Fruit fly (Drosophila melanogaster) whole organism, embryonic: Measurements from ENCODE around the gene CG34282.

ENCODE experiments used
- Aef1 ChIP-seq: fragments of 200-800 bp; sonication (Bioruptor generic); IDR thresholded peaks from 3 replicates; pipeline ENCODE4 v1.3.6; 2022; ENCODE audit warnings: missing biosample characterization, missing genetic modification characterization
- CG10209 ChIP-seq: fragments of 200-800 bp; sonication (Bioruptor generic); optimal IDR thresholded peaks from 3 replicates; lab custom pipeline; 2017; ENCODE audit warnings: missing biosample characterization, mild to moderate bottlenecking, missing genetic modification characterization, missing genetic modification reagents
- CG1024 ChIP-seq: fragments of 200-800 bp; sonication (Bioruptor generic); IDR thresholded peaks from 2 replicates; pipeline ENCODE4 v1.3.6; 2022; ENCODE audit warnings: missing biosample characterization, missing genetic modification characterization
- CG10979 ChIP-seq: fragments of 200-800 bp; sonication (Bioruptor generic); optimal IDR thresholded peaks from 2 replicates; lab custom pipeline; 2018; ENCODE audit warnings: missing biosample characterization, mild to moderate bottlenecking, missing genetic modification characterization, moderate library complexity
- CG11247 ChIP-seq: fragments of 200-800 bp; sonication (Bioruptor generic); IDR thresholded peaks from 2 replicates; pipeline ENCODE4 v1.3.6; 2022; ENCODE audit warnings: missing biosample characterization, missing genetic modification characterization
- CG12155 ChIP-seq: fragments of 200-800 bp; sonication (Bioruptor generic); optimal IDR thresholded peaks from 3 replicates; lab custom pipeline; 2016; ENCODE audit warnings: missing biosample characterization, missing genetic modification characterization
- CG1233 ChIP-seq: fragments of 200-800 bp; sonication (Bioruptor generic); optimal IDR thresholded peaks from 4 replicates; lab custom pipeline; 2018; ENCODE audit warnings: missing biosample characterization, mild to moderate bottlenecking, missing genetic modification characterization
- CG12659 ChIP-seq: fragments of 200-800 bp; sonication (Bioruptor generic); optimal IDR thresholded peaks from 3 replicates; lab custom pipeline; 2017; ENCODE audit warnings: mild to moderate bottlenecking, missing biosample characterization, missing genetic modification reagents, missing genetic modification characterization
- CG14710 ChIP-seq: fragments of 200-800 bp; sonication (Bioruptor generic); optimal IDR thresholded peaks from 3 replicates; lab custom pipeline; 2019; ENCODE audit warnings: missing biosample characterization, mild to moderate bottlenecking, missing genetic modification characterization, moderate library complexity
- CG15073 ChIP-seq: fragments of 200-800 bp; sonication (Bioruptor generic); optimal IDR thresholded peaks from 2 replicates; lab custom pipeline; 2016; ENCODE audit warnings: missing biosample characterization, missing genetic modification characterization
- CG15514 ChIP-seq: fragments of 200-800 bp; sonication (Bioruptor generic); optimal IDR thresholded peaks from 3 replicates; lab custom pipeline; 2017; ENCODE audit warnings: missing biosample characterization, missing genetic modification characterization, mild to moderate bottlenecking, moderate library complexity, missing genetic modification reagents
- CG17802 ChIP-seq: fragments of 200-800 bp; sonication (Bioruptor generic); optimal IDR thresholded peaks from 2 replicates; lab custom pipeline; 2018; ENCODE audit warnings: missing biosample characterization, mild to moderate bottlenecking, missing genetic modification characterization, moderate library complexity
- CG2116 ChIP-seq: fragments of 200-800 bp; sonication (Bioruptor generic); optimal IDR thresholded peaks from 3 replicates; lab custom pipeline; 2018; ENCODE audit warnings: missing biosample characterization, mild to moderate bottlenecking, missing genetic modification characterization
- CG2202 ChIP-seq: fragments of 200-800 bp; sonication (Bioruptor generic); optimal IDR thresholded peaks from 2 replicates; lab custom pipeline; 2018; ENCODE audit warnings: missing biosample characterization, mild to moderate bottlenecking, missing genetic modification characterization
- CG31388 ChIP-seq: fragments of 200-800 bp; sonication (Bioruptor generic); optimal IDR thresholded peaks from 2 replicates; lab custom pipeline; 2016; ENCODE audit warnings: missing biosample characterization, missing genetic modification characterization
- CG32532 ChIP-seq: fragments of 200-800 bp; sonication (Bioruptor generic); IDR thresholded peaks from 2 replicates; pipeline ENCODE4 v1.3.6; 2022; ENCODE audit warnings: missing biosample characterization, missing genetic modification characterization
- CG5245 ChIP-seq: fragments of 200-800 bp; sonication (Bioruptor generic); optimal IDR thresholded peaks from 3 replicates; lab custom pipeline; 2016; ENCODE audit warnings: missing biosample characterization, missing genetic modification characterization
- CG6254 ChIP-seq: fragments of 200-800 bp; sonication (Bioruptor generic); optimal IDR thresholded peaks from 3 replicates; lab custom pipeline; 2017; ENCODE audit warnings: mild to moderate bottlenecking, missing biosample characterization, missing genetic modification reagents, missing genetic modification characterization
- CG8290 ChIP-seq, 3 experiments: fragments of 200-800 bp; sonication (Bioruptor generic); optimal IDR thresholded peaks; 2 replicates each; lab custom pipeline; 2016 to 2019; ENCODE audit warnings: missing biosample characterization in 3 of 3, missing genetic modification characterization in 3 of 3, mild to moderate bottlenecking in 2 of 3, moderate library complexity in 1 of 3
- CTCF ChIP-seq: fragments of 200-800 bp; sonication (Bioruptor generic); optimal IDR thresholded peaks from 2 replicates; lab custom pipeline; 2017; ENCODE audit warnings: missing biosample characterization, mild to moderate bottlenecking, missing genetic modification characterization, moderate library complexity
- Dad ChIP-seq: fragments of 200-800 bp; sonication (Bioruptor generic); optimal IDR thresholded peaks from 3 replicates; lab custom pipeline; 2016; ENCODE audit warnings: missing biosample characterization, missing genetic modification characterization
- Deaf1 ChIP-seq: fragments of 200-800 bp; optimal IDR thresholded peaks from 3 replicates; lab custom pipeline; 2019; ENCODE audit warnings: missing biosample characterization, mild to moderate bottlenecking, missing genetic modification characterization, moderate library complexity
- Dip3 ChIP-seq: fragments of 200-800 bp; sonication (Bioruptor generic); optimal IDR thresholded peaks from 3 replicates; lab custom pipeline; 2016; ENCODE audit warnings: missing biosample characterization, missing genetic modification characterization
- HLHmδ ChIP-seq: fragments of 200-800 bp; sonication (Bioruptor generic); optimal IDR thresholded peaks from 2 replicates; lab custom pipeline; 2018; ENCODE audit warnings: missing biosample characterization, mild to moderate bottlenecking, missing genetic modification characterization, moderate library complexity
- Hr3 ChIP-seq: fragments of 200-800 bp; sonication (Bioruptor generic); optimal IDR thresholded peaks from 3 replicates; lab custom pipeline; 2016; ENCODE audit warnings: missing biosample characterization, missing genetic modification characterization
- Myb ChIP-seq: fragments of 200-800 bp; sonication (Bioruptor generic); optimal IDR thresholded peaks from 2 replicates; lab custom pipeline; 2016; ENCODE audit warnings: missing biosample characterization, missing genetic modification characterization
- NC2α ChIP-seq: fragments of 200-800 bp; sonication (Bioruptor generic); optimal IDR thresholded peaks from 2 replicates; lab custom pipeline; 2016; ENCODE audit warnings: missing biosample characterization, missing genetic modification characterization
- Neu2 ChIP-seq: fragments of 200-800 bp; sonication (Bioruptor generic); optimal IDR thresholded peaks from 3 replicates; lab custom pipeline; 2016; ENCODE audit warnings: missing biosample characterization, missing genetic modification characterization, borderline replicate concordance
- Nf-YA ChIP-seq: fragments of 200-800 bp; sonication (Bioruptor generic); IDR thresholded peaks from 2 replicates; pipeline ENCODE4 v1.3.6; 2022; ENCODE audit warnings: missing biosample characterization, missing genetic modification characterization
- Nf-YC ChIP-seq: fragments of 200-800 bp; optimal IDR thresholded peaks from 3 replicates; lab custom pipeline; 2019; ENCODE audit warnings: missing biosample characterization, mild to moderate bottlenecking, missing genetic modification characterization, moderate library complexity
- PHDP ChIP-seq: fragments of 200-800 bp; sonication (Bioruptor generic); optimal IDR thresholded peaks from 3 replicates; lab custom pipeline; 2018; ENCODE audit warnings: missing biosample characterization, mild to moderate bottlenecking, missing genetic modification characterization, moderate library complexity
- Scr ChIP-seq: fragments of 200-800 bp; sonication (Bioruptor generic); IDR thresholded peaks from 2 replicates; pipeline ENCODE4 v1.3.6; 2022; ENCODE audit warnings: missing biosample characterization, missing genetic modification characterization; ENCODE audit not compliant: partially characterized antibody
- Stat92E ChIP-seq, 3 experiments: fragments of >200 bp in 2 of 3; fragments of 200-800 bp in 1 of 3; sonication (Bioruptor generic) in 1 of 3; optimal IDR thresholded peaks; 2 replicates each; lab custom pipeline; 2017 to 2019; ENCODE audit warnings: missing biosample characterization in 3 of 3, missing genetic modification characterization in 3 of 3, mild to moderate bottlenecking in 1 of 3, moderate library complexity in 1 of 3
- ab ChIP-seq: fragments of 200-800 bp; sonication (Bioruptor generic); optimal IDR thresholded peaks from 2 replicates; lab custom pipeline; 2016; ENCODE audit warnings: missing biosample characterization, missing genetic modification characterization
- amos ChIP-seq: fragments of 200-800 bp; sonication (Bioruptor generic); IDR thresholded peaks from 2 replicates; pipeline ENCODE4 v1.3.6; 2022; ENCODE audit warnings: missing biosample characterization, missing genetic modification characterization; ENCODE audit not compliant: partially characterized antibody
- btn ChIP-seq: fragments of 200-800 bp; sonication (Bioruptor generic); optimal IDR thresholded peaks from 2 replicates; lab custom pipeline; 2016; ENCODE audit warnings: missing biosample characterization, missing genetic modification characterization
- cato ChIP-seq: fragments of 200-800 bp; sonication (Bioruptor generic); optimal IDR thresholded peaks from 2 replicates; lab custom pipeline; 2016; ENCODE audit warnings: missing biosample characterization, missing genetic modification characterization, borderline replicate concordance
- caup ChIP-seq: fragments of 200-800 bp; sonication (Bioruptor generic); optimal IDR thresholded peaks from 3 replicates; lab custom pipeline; 2017; ENCODE audit warnings: missing biosample characterization, mild to moderate bottlenecking, missing genetic modification characterization, moderate library complexity; ENCODE audit not compliant: severe bottlenecking
- dysf ChIP-seq: fragments of 200-800 bp; sonication (Bioruptor generic); IDR thresholded peaks from 3 replicates; pipeline ENCODE4 v1.3.6; 2022; ENCODE audit warnings: missing biosample characterization, missing genetic modification characterization
- exex ChIP-seq: fragments of 200-800 bp; sonication (Bioruptor generic); optimal IDR thresholded peaks from 4 replicates; lab custom pipeline; 2018; ENCODE audit warnings: missing biosample characterization, mild to moderate bottlenecking, missing genetic modification characterization, moderate library complexity
- fd3F ChIP-seq: fragments of 200-800 bp; sonication (Bioruptor generic); optimal IDR thresholded peaks from 2 replicates; lab custom pipeline; 2018; ENCODE audit warnings: missing biosample characterization, mild to moderate bottlenecking, missing genetic modification characterization, moderate library complexity
- hkb ChIP-seq, 2 experiments: fragments of 200-800 bp in 1 of 2; fragments of >200 bp in 1 of 2; sonication (Bioruptor generic) in 1 of 2; IDR thresholded peaks in 1 of 2; optimal IDR thresholded peaks in 1 of 2; 2 replicates each; pipeline versions ENCODE4 v1.3.6 to Lab custom; 2017 to 2022; ENCODE audit warnings: missing biosample characterization in 1 of 2, missing genetic modification characterization in 1 of 2
- seq ChIP-seq: fragments of 200-800 bp; sonication (Bioruptor generic); IDR thresholded peaks from 2 replicates; pipeline ENCODE4 v1.3.6; 2022; ENCODE audit warnings: missing biosample characterization, missing genetic modification characterization
- slp2 ChIP-seq: fragments of 200-800 bp; sonication (Bioruptor generic); optimal IDR thresholded peaks from 2 replicates; lab custom pipeline; 2016; ENCODE audit warnings: missing biosample characterization, missing genetic modification characterization
- sqz ChIP-seq: fragments of 200-800 bp; sonication (Bioruptor generic); optimal IDR thresholded peaks from 3 replicates; lab custom pipeline; 2018; ENCODE audit warnings: missing biosample characterization, mild to moderate bottlenecking, missing genetic modification characterization
- trh ChIP-seq: fragments of 200-800 bp; sonication (Bioruptor generic); optimal IDR thresholded peaks from 2 replicates; lab custom pipeline; 2016; ENCODE audit warnings: missing biosample characterization, missing genetic modification characterization
- zen ChIP-seq: fragments of 200-800 bp; sonication (Bioruptor generic); optimal IDR thresholded peaks from 3 replicates; lab custom pipeline; 2018; ENCODE audit warnings: missing biosample characterization, mild to moderate bottlenecking, missing genetic modification characterization, moderate library complexity

Gene CG34282

DNA sequence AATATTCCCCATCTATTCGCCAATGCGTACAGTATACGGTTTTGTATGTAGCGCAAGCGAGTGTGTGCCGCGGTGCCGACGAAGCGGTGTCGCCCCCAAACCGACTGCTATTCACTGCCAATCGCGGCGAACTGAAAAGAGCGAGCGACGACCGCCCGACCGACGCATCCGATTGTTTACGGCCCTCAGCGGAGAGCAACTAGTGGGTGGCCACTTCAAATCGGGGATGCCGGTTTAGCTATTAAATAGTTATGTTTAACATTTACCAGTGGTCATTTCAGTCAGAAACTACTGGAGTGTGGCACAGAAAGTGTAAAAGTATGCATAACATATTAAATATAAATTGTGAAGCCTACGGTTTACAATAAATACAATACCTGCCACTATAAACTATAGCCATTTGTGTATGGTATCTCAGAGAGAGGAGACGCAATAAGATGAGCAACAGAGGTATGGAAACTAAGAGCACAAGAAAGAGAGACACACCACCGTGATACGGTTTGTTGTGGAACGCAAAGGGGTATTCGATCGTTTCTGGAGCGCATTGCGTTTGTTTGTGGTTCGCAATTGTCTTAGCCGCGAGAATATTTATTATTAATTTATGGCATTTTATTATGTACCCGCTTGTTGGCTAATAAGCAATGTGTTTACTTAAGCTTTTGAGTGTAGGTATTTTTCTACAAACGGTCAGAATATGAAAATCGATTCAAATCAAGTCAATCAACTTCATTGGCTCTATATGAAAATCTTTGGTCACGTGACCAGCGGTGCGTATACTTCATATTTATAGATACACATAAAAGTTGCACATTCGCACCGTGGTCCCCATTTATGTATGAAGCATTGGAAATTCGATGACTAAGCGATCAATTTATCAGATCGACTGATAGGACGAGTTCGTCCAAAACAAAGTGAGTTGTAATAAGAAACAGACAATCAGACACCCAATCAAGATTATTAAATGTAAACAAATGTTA, 45.2 kb downstream of the CG34282 start (continued):
- TF ChIP-seq Nf-YC (tag; lab: Kevin White, UChicago) = peak; percentile 67
- no peak for TF ChIP-seq Neu2 (GFP tag; lab: Kevin White, UChicago)
- no peak for TF ChIP-seq sqz (GFP tag; lab: Kevin White, UChicago)
- TF ChIP-seq btn (GFP tag; lab: Kevin White, UChicago) = no peak
- TF ChIP-seq PHDP = peak; percentile 17
- TF ChIP-seq CG1233 (GFP tag; lab: Kevin White, UChicago) = peak; percentile 8
- no peak for TF ChIP-seq NC2α (GFP tag; lab: Kevin White, UChicago)
- TF ChIP-seq CG14710 (tag; lab: Kevin White, UChicago) = no peak
- peak; percentile 97 for TF ChIP-seq Deaf1
- no peak for TF ChIP-seq CTCF (GFP tag; lab: Kevin White, UChicago)
- TF ChIP-seq CG15514 (GFP tag; lab: Kevin White, UChicago) = peak; percentile 12
- TF ChIP-seq amos (GFP tag; lab: Robert Waterston, UW) = peak; percentile 49; the same call in 1 of the 2 replicates
- TF ChIP-seq exex = no peak
- TF ChIP-seq CG10209 = no peak
- TF ChIP-seq CG31388 = no peak
- no peak for TF ChIP-seq zen (tag; lab: Kevin White, UChicago)
- TF ChIP-seq CG12659 (GFP tag; lab: Kevin White, UChicago) = no peak
- TF ChIP-seq CG32532 (GFP tag; lab: Robert Waterston, UW) = peak; percentile 35; the same call in 1 of the 2 replicates
- TF ChIP-seq slp2 (GFP tag; lab: Kevin White, UChicago) = no peak
- peak in 1 of 3 experiments; percentile 32 for TF ChIP-seq Stat92E (GFP tag; optimal IDR thresholded peaks at IDR 0.05; lab: Kevin White, UChicago)
- no peak for TF ChIP-seq CG2202 (tag; lab: Kevin White, UChicago)
- no peak for TF ChIP-seq Nf-YA (GFP tag; lab: Robert Waterston, UW)
- TF ChIP-seq hkb (optimal IDR thresholded peaks at IDR 0.05; lab: Kevin White, UChicago) = no peak
- 0 out of 2 replicates have a peak, but pooled peaks have one; percentile 52 for TF ChIP-seq hkb (GFP tag; IDR thresholded peaks at IDR 0.05; lab: Robert Waterston, UW)
- 0 out of 2 replicates have a peak, but pooled peaks have one; percentile 19 for TF ChIP-seq seq (GFP tag; lab: Robert Waterston, UW)
- TF ChIP-seq fd3F (GFP tag; lab: Kevin White, UChicago) = no peak
- TF ChIP-seq CG5245 = no peak
- TF ChIP-seq dysf (GFP tag; lab: Robert Waterston, UW) = no peak
- no peak for TF ChIP-seq cato (GFP tag; lab: Kevin White, UChicago)
- TF ChIP-seq CG12155 (GFP tag; lab: Kevin White, UChicago) = peak; percentile 30
- no peak for TF ChIP-seq CG2116 (GFP tag; lab: Kevin White, UChicago)
- no peak for TF ChIP-seq trh (GFP tag; lab: Kevin White, UChicago)
- no peak for TF ChIP-seq Dip3
- no peak for TF ChIP-seq Aef1 (GFP tag; lab: Robert Waterston, UW)
- TF ChIP-seq caup (GFP tag; lab: Kevin White, UChicago) = peak; percentile 38
- TF ChIP-seq Scr = no peak
- no peak for TF ChIP-seq Myb (GFP tag; lab: Kevin White, UChicago)
- TF ChIP-seq CG1024 (GFP tag; lab: Robert Waterston, UW) = no peak
- no peak for TF ChIP-seq CG17802
- TF ChIP-seq ab = no peak
- no peak for TF ChIP-seq CG8290 (GFP tag; optimal IDR thresholded peaks at IDR 0.05; lab: Kevin White, UChicago)
- TF ChIP-seq CG8290 (tag; optimal IDR thresholded peaks at IDR 0.05; lab: Kevin White, UChicago) = peak in 1 of 2 experiments; percentile 71
- 0 out of 2 replicates have a peak, but pooled peaks have one; percentile 15 for TF ChIP-seq CG11247 (GFP tag; lab: Robert Waterston, UW)
- TF ChIP-seq CG15073 (GFP tag; lab: Kevin White, UChicago) = no peak
- TF ChIP-seq CG10979 (tag; lab: Kevin White, UChicago) = peak; percentile 50
- TF ChIP-seq HLHmδ (GFP tag; lab: Kevin White, UChicago) = peak; percentile 58
- TF ChIP-seq Hr3 (GFP tag; lab: Kevin White, UChicago) = no peak
- no peak for TF ChIP-seq CG6254
- TF ChIP-seq Dad (GFP tag; lab: Kevin White, UChicago) = no peak
